Fruit fly (Drosophila melanogaster): ENCODE data around the gene Nuak.

The Nuak gene

DNA sequence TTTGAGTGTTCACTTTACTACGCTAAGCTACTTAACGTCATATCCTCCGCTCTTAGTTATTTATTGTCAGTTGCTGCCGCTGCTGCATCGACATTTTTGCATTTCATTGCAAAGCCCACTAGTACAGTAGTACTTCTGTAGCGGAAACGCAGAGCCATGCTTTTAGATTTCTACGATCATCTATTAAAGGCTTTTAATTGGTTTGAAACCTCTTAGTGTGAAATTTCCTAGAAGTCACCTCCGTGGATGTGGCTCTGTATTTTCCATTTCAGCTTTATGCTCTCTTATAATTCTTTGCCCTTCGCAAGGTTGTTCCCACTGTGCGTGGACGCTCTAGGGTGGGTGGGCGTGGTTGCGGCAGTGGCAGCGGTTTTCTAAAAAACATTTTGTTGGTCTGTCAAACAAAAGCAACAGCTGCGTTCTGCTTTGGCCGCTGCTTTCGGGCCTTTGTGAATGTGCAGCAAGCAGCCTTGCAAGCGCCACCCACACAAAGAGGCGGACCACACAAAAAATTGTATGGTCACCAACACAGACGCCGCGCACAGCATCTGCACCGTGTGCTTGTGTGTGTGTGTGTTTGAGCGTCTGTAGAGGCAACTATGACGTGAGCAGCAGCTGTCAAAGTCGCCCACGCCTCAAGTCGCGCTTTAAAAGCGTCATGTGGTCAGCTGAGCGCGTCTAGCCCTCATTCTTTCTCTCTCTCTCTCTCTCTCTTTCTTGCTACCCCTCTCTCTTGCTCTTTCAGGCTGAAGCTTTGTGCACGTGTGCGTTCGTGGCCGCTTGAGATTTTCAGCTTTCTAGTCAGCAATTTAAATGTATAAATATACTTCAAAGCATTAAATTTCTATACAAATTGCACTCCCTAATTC lies 2.8 kb downstream of the Nuak start (continued):
- TF ChIP-seq NC2α (GFP tag; optimal IDR thresholded peaks at IDR 0.05) (no peak), crc (GFP tag; optimal IDR thresholded peaks at IDR 0.05) (no peak), E2f1 (GFP tag; IDR thresholded peaks at IDR 0.05) (peak; percentile 28; the same call in 1 of the 2 replicates), CG10147 (GFP tag; optimal IDR thresholded peaks at IDR 0.05) (no peak), zfh1 (GFP tag; IDR thresholded peaks at IDR 0.05) (peak; percentile 32; the same call in 1 of the 3 replicates), Mad (GFP tag; optimal IDR thresholded peaks at IDR 0.05) (no peak), CG10366 (GFP tag; IDR thresholded peaks at IDR 0.05) (no peak), Side (GFP tag; optimal IDR thresholded peaks at IDR 0.05) (no peak), ap (GFP tag; IDR thresholded peaks at IDR 0.05) (no peak), Sox102F (GFP tag; optimal IDR thresholded peaks at IDR 0.05) (peak; percentile 29), dati (GFP tag; IDR thresholded peaks at IDR 0.05) (no peak), hbn (GFP tag; IDR thresholded peaks at IDR 0.05; ENCODE audit: partially characterized antibody) (0 out of 2 replicates have a peak, but pooled peaks have one; percentile 25), C15 (GFP tag; IDR thresholded peaks at IDR 0.05) (no peak), Med (GFP tag) (peak; percentile 67), chn (GFP tag; optimal IDR thresholded peaks at IDR 0.05) (peak; percentile 28), az2 (GFP tag; optimal IDR thresholded peaks at IDR 0.05) (no peak), chinmo (GFP tag; IDR thresholded peaks at IDR 0.05; ENCODE audit: partially characterized antibody) (peak; percentile 86; the same call in 1 of the 4 replicates), CG18011 (GFP tag; optimal IDR thresholded peaks at IDR 0.05) (no peak), toy (GFP tag; IDR thresholded peaks at IDR 0.05) (no peak), sd (tag; optimal IDR thresholded peaks at IDR 0.05) (peak; percentile 16), CG7372 (GFP tag; IDR thresholded peaks at IDR 0.05) (no peak), pan (optimal IDR thresholded peaks at IDR 0.05) (no peak), pan (GFP tag; optimal IDR thresholded peaks at IDR 0.05 in 1 of 2, IDR thresholded peaks at IDR 0.05 in 1 of 2) (no peak), NK7.1 (GFP tag; optimal IDR thresholded peaks at IDR 0.05) (no peak), phol (tag; optimal IDR thresholded peaks at IDR 0.05) (peak; percentile 6), CG4617 (GFP tag; optimal IDR thresholded peaks at IDR 0.05; ENCODE audit: borderline replicate concordance) (no peak), CG12769 (tag; optimal IDR thresholded peaks at IDR 0.05) (no peak), luna (GFP tag; optimal IDR thresholded peaks at IDR 0.05) (no peak), h (optimal IDR thresholded peaks at IDR 0.05) (no peak), CG15073 (GFP tag; optimal IDR thresholded peaks at IDR 0.05) (no peak), Abd-B (GFP tag; optimal IDR thresholded peaks at IDR 0.05) (no peak), disco-r (GFP tag; optimal IDR thresholded peaks at IDR 0.05) (no peak), CG15269 (tag; optimal IDR thresholded peaks at IDR 0.05) (no peak), NfI (GFP tag; optimal IDR thresholded peaks at IDR 0.05) (no peak), gem (tag; optimal IDR thresholded peaks at IDR 0.05) (peak; percentile 26), Hr78 (GFP tag; optimal IDR thresholded peaks at IDR 0.05) (no peak), klu (GFP tag; IDR thresholded peaks at IDR 0.05) (peak; percentile 25; the same call in 1 of the 2 replicates), ci (GFP tag; IDR thresholded peaks at IDR 0.05) (0 out of 3 replicates have a peak, but pooled peaks have one; percentile 29), sc (optimal IDR thresholded peaks at IDR 0.05) (no peak), sc (GFP tag; optimal IDR thresholded peaks at IDR 0.05) (no peak), CG14965 (GFP tag; optimal IDR thresholded peaks at IDR 0.05; ENCODE audit: borderline replicate concordance) (no peak), Hr51 (GFP tag; optimal IDR thresholded peaks at IDR 0.05) (peak in 1 of 2 experiments; percentile 7), CG1233 (GFP tag; optimal IDR thresholded peaks at IDR 0.05) (no peak), Hmr (GFP tag; optimal IDR thresholded peaks at IDR 0.05) (no peak), CG9797 (GFP tag; optimal IDR thresholded peaks at IDR 0.05) (no peak), CG4424 (GFP tag; optimal IDR thresholded peaks at IDR 0.05) (no peak), eve (GFP tag; optimal IDR thresholded peaks at IDR 0.05) (no peak), nau (GFP tag; optimal IDR thresholded peaks at IDR 0.05) (peak; percentile 61), fd3F (GFP tag; optimal IDR thresholded peaks at IDR 0.05) (no peak)

All from whole organism, embryonic.